Worm (Caenorhabditis elegans) whole organism, L2 larva: ENCODE data around the gene ZC412.10.

Source experiments
- aly-2 ChIP-seq: fragments of 150-350 bp; optimal IDR thresholded peaks from 2 replicates; lab custom pipeline; 2014; ENCODE audit warnings: missing biosample characterization, missing genetic modification characterization
- ceh-16 ChIP-seq: fragments of 150-350 bp; optimal IDR thresholded peaks from 2 replicates; lab custom pipeline; 2014; ENCODE audit warnings: missing biosample characterization, missing genetic modification characterization
- elt-3 ChIP-seq: sonication (generic microtip); optimal IDR thresholded peaks from 2 replicates; lab custom pipeline; 2017; ENCODE audit warnings: missing biosample characterization, missing genetic modification characterization
- nhr-11 ChIP-seq: fragments of 150-350 bp; optimal IDR thresholded peaks from 2 replicates; lab custom pipeline; 2014; ENCODE audit warnings: missing biosample characterization, missing genetic modification characterization
- nhr-12 ChIP-seq: fragments of 150-350 bp; optimal IDR thresholded peaks from 2 replicates; lab custom pipeline; 2014; ENCODE audit warnings: missing biosample characterization, missing genetic modification characterization
- nhr-237 ChIP-seq: fragments of 150-350 bp; optimal IDR thresholded peaks from 2 replicates; lab custom pipeline; 2014; ENCODE audit warnings: missing biosample characterization, missing genetic modification characterization

ce11 chrV:14835075-14835991, 41.3 kb downstream of the ZC412.10 start:
- TF ChIP-seq nhr-11 (tag; lab: Kevin White, UChicago) (no peak), ceh-16 (tag; lab: Kevin White, UChicago) (no peak), elt-3 (no peak), nhr-237 (tag; lab: Kevin White, UChicago) (no peak), nhr-12 (tag; lab: Kevin White, UChicago) (no peak), aly-2 (tag; lab: Kevin White, UChicago) (no peak)
